Fruit fly (Drosophila melanogaster): Measurements from ENCODE around the gene CG8750.

Gene CG8750

DNA sequence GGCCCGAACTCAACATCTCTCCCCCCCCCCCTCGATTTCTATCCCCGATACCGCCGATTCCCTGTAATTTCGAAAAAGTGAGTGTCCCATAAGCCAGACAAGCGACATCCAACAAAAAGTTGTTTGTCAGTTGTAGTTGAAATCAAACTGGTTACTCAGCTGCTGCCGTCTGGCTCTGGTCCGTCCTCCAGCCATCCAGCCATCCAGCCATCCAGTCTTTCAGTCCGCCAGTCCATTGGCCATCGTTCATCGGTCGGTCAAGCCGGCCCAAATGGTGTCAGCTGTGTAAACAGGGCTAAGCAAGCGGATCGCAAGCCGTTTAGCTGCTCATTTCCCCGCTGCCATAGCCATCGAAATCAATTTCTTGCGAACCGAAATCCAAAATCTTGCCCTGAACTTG, 38.7 kb upstream of the CG8750 start:
- no peak for TF ChIP-seq B-H2 (GFP tag; optimal IDR thresholded peaks at IDR 0.05)
- TF ChIP-seq vvl (GFP tag; IDR thresholded peaks at IDR 0.05): no peak
- peak; percentile 77 for TF ChIP-seq CG12769 (tag; optimal IDR thresholded peaks at IDR 0.05)
- TF ChIP-seq twi (tag; optimal IDR thresholded peaks at IDR 0.05): no peak
- no peak for TF ChIP-seq CG7987 (GFP tag; optimal IDR thresholded peaks at IDR 0.05)
- no peak for TF ChIP-seq CG14710 (tag; optimal IDR thresholded peaks at IDR 0.05)
- no peak for TF ChIP-seq Gsc (GFP tag; IDR thresholded peaks at IDR 0.05)
- TF ChIP-seq CG4360 (GFP tag; IDR thresholded peaks at IDR 0.05): no peak
- TF ChIP-seq CG7745 (tag; optimal IDR thresholded peaks at IDR 0.05): no peak
- TF ChIP-seq CG8281 (tag; optimal IDR thresholded peaks at IDR 0.05): peak; percentile 95
- no peak for TF ChIP-seq Hsf (GFP tag; optimal IDR thresholded peaks at IDR 0.05)
- no peak for TF ChIP-seq ERR (GFP tag; optimal IDR thresholded peaks at IDR 0.05)
- no peak for TF ChIP-seq Eip74EF (GFP tag; optimal IDR thresholded peaks at IDR 0.05)

DNA sequence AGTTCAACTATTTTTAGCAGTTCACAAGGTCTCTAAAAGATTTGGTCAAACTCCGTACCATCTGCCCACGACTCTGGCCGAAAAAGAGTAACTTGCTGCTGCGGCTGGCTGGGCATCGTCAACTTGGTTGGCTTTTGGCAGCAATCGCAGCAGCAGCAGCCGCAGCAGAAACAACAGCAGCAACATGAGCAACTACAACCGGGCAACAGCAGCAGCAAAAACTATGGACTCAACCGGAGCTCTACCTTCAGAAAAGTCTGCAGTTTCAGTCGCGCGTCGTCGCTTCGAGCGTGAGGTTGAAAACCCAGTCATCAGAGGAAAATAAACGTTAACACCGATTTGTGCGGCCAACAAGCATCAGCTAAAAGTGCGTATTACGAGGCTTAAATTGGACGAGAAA, 35.9 kb upstream of the CG8750 start, which contains the start of gene CG13737:
Gene CG13737 (plus strand): TSS at position 266 of the 400 bp plus-strand sequence.
- TF ChIP-seq CG17568 (GFP tag; optimal IDR thresholded peaks at IDR 0.05): no peak
- TF ChIP-seq jing (GFP tag; optimal IDR thresholded peaks at IDR 0.05): no peak
- no peak for TF ChIP-seq gem (tag; optimal IDR thresholded peaks at IDR 0.05)
- no peak for TF ChIP-seq org-1 (GFP tag; optimal IDR thresholded peaks at IDR 0.05)
- no peak for TF ChIP-seq hbn (GFP tag; IDR thresholded peaks at IDR 0.05; ENCODE audit: partially characterized antibody)
- TF ChIP-seq crp (GFP tag; optimal IDR thresholded peaks at IDR 0.05): no peak
- no peak for TF ChIP-seq Dfd (GFP tag; optimal IDR thresholded peaks at IDR 0.05)
- TF ChIP-seq CG15073 (GFP tag; optimal IDR thresholded peaks at IDR 0.05): no peak
- TF ChIP-seq CG4404 (GFP tag; IDR thresholded peaks at IDR 0.05): no peak
- no peak for TF ChIP-seq trh (GFP tag; optimal IDR thresholded peaks at IDR 0.05)
- TF ChIP-seq bab2 (GFP tag; optimal IDR thresholded peaks at IDR 0.05): no peak
- TF ChIP-seq salm (tag; optimal IDR thresholded peaks at IDR 0.05): no peak
- no peak for TF ChIP-seq Xrp1 (GFP tag; IDR thresholded peaks at IDR 0.05)
- TF ChIP-seq vvl (GFP tag; IDR thresholded peaks at IDR 0.05): 0 out of 2 replicates have a peak, but pooled peaks have one; percentile 15
- peak; percentile 49; the same call in 2 of the 3 replicates for TF ChIP-seq row (GFP tag; IDR thresholded peaks at IDR 0.05)
- no peak for TF ChIP-seq dati (GFP tag; IDR thresholded peaks at IDR 0.05)
- TF ChIP-seq pros (GFP tag; optimal IDR thresholded peaks at IDR 0.05): no peak
- TF ChIP-seq CG16813 (GFP tag; IDR thresholded peaks at IDR 0.05; ENCODE audit: partially characterized antibody): no peak
- TF ChIP-seq p53 (GFP tag; optimal IDR thresholded peaks at IDR 0.05): no peak
- TF ChIP-seq CG2199 (GFP tag; IDR thresholded peaks at IDR 0.05): peak; percentile 71; the same call in 2 of the 3 replicates
- no peak for TF ChIP-seq ATbp (GFP tag; optimal IDR thresholded peaks at IDR 0.05)
- peak; percentile 9; the same call in 1 of the 2 replicates for TF ChIP-seq CG14014 (GFP tag; IDR thresholded peaks at IDR 0.05)
- peak; percentile 82; the same call in 3 of the 4 replicates for TF ChIP-seq chinmo (GFP tag; IDR thresholded peaks at IDR 0.05; ENCODE audit: partially characterized antibody)
- 0 out of 2 replicates have a peak, but pooled peaks have one; percentile 7 for TF ChIP-seq CG17328 (GFP tag; IDR thresholded peaks at IDR 0.05)
- no peak for TF ChIP-seq CG11695 (GFP tag; IDR thresholded peaks at IDR 0.05)
- TF ChIP-seq Adf1 (GFP tag; IDR thresholded peaks at IDR 0.05): peak; percentile 16; the same call in 1 of the 2 replicates
- TF ChIP-seq Bdp1 (GFP tag; optimal IDR thresholded peaks at IDR 0.05): no peak
- TF ChIP-seq emc (GFP tag; optimal IDR thresholded peaks at IDR 0.05): no peak
- TF ChIP-seq onecut (GFP tag; IDR thresholded peaks at IDR 0.05): no peak
- TF ChIP-seq CG15514 (GFP tag; optimal IDR thresholded peaks at IDR 0.05): no peak
- TF ChIP-seq BtbVII (GFP tag; optimal IDR thresholded peaks at IDR 0.05): no peak
- TF ChIP-seq CG12769 (tag; optimal IDR thresholded peaks at IDR 0.05): peak; percentile 30
- TF ChIP-seq CG32767 (GFP tag; IDR thresholded peaks at IDR 0.05): no peak
- no peak for TF ChIP-seq dmrt99B (tag; optimal IDR thresholded peaks at IDR 0.05)
- TF ChIP-seq CG6683 (GFP tag; optimal IDR thresholded peaks at IDR 0.05): no peak
- peak; percentile 38 for TF ChIP-seq Jarid2 (GFP tag; optimal IDR thresholded peaks at IDR 0.05)
- no peak for TF ChIP-seq CG10209 (GFP tag; optimal IDR thresholded peaks at IDR 0.05)
- no peak for TF ChIP-seq scrt (GFP tag; optimal IDR thresholded peaks at IDR 0.05)

All from whole organism, embryonic.